Worm (Caenorhabditis elegans) whole organism, mixed stage, embryonic: ENCODE results near the gene H40L08.8.

Experiments
- bed-3 ChIP-seq: fragments of 200-800 bp; sonication (Bioruptor generic); optimal IDR thresholded peaks from 3 replicates; lab custom pipeline; 2018; ENCODE audit warnings: mild to moderate bottlenecking, missing genetic modification characterization, moderate library complexity, missing compliant biosample characterization
- ceh-39 ChIP-seq: fragments of 150-350 bp; optimal IDR thresholded peaks from 2 replicates; lab custom pipeline; 2014; ENCODE audit warnings: missing biosample characterization, missing genetic modification characterization
- elt-1 ChIP-seq: sonication (generic microtip); optimal IDR thresholded peaks from 2 replicates; lab custom pipeline; 2017; ENCODE audit warnings: missing genetic modification characterization, mild to moderate bottlenecking, missing compliant biosample characterization, antibody characterized with exemption, moderate library complexity, borderline replicate concordance; ENCODE audit not compliant: insufficient read depth
- lin-13 ChIP-seq: fragments of 150-350 bp; optimal IDR thresholded peaks from 2 replicates; lab custom pipeline; 2014; ENCODE audit warnings: missing biosample characterization, missing genetic modification characterization
- lin-32 ChIP-seq: fragments of 200-800 bp; sonication (Bioruptor generic); optimal IDR thresholded peaks from 2 replicates; lab custom pipeline; 2018; ENCODE audit warnings: mild to moderate bottlenecking, missing genetic modification characterization, missing compliant biosample characterization
- nhr-2 ChIP-seq: fragments of 150-350 bp; optimal IDR thresholded peaks from 2 replicates; lab custom pipeline; 2014; ENCODE audit warnings: missing biosample characterization, missing genetic modification characterization
- nhr-237 ChIP-seq: fragments of 150-350 bp; optimal IDR thresholded peaks from 2 replicates; lab custom pipeline; 2014; ENCODE audit warnings: missing biosample characterization, missing genetic modification characterization
- nhr-28 ChIP-seq: fragments of 150-350 bp; optimal IDR thresholded peaks from 2 replicates; lab custom pipeline; 2014; ENCODE audit warnings: missing biosample characterization, missing genetic modification characterization
- pha-4 ChIP-seq: fragments of 150-350 bp; optimal IDR thresholded peaks from 2 replicates; lab custom pipeline; 2018; ENCODE audit warnings: missing biosample characterization, missing genetic modification reagents, missing genetic modification characterization
- snpc-4 ChIP-seq: fragments of 150-350 bp; optimal IDR thresholded peaks from 2 replicates; lab custom pipeline; 2014; ENCODE audit warnings: missing biosample characterization, missing genetic modification characterization
- sptf-1 ChIP-seq: sonication (generic microtip); optimal IDR thresholded peaks from 2 replicates; lab custom pipeline; 2017; ENCODE audit warnings: mild to moderate bottlenecking, missing genetic modification characterization, moderate library complexity, missing compliant biosample characterization
- unc-39 ChIP-seq: fragments of 150-350 bp; optimal IDR thresholded peaks from 2 replicates; lab custom pipeline; 2014; ENCODE audit warnings: missing biosample characterization, missing genetic modification characterization
- unc-62 ChIP-seq: fragments of 150-350 bp; optimal IDR thresholded peaks from 2 replicates; lab custom pipeline; 2014; ENCODE audit warnings: missing biosample characterization, missing genetic modification reagents, missing genetic modification characterization
- ztf-11 ChIP-seq: fragments of 150-350 bp; optimal IDR thresholded peaks from 2 replicates; lab custom pipeline; 2014; ENCODE audit warnings: missing biosample characterization, missing genetic modification characterization

ce11 chrX:15116514-15116913 lies 39.1 kb upstream of the H40L08.8 start, which contains the start of gene R07D5.2:
- TF ChIP-seq ceh-39 (tag; lab: Kevin White, UChicago) (no peak), sptf-1 (tag; lab: Kevin White, UChicago) (no peak), lin-32 (GFP tag; lab: Kevin White, UChicago) (no peak), unc-62 (GFP tag; lab: Kevin White, UChicago) (no peak), unc-39 (no peak), bed-3 (no peak), nhr-2 (tag; lab: Kevin White, UChicago) (no peak), nhr-237 (no peak), elt-1 (tag; lab: Kevin White, UChicago) (no peak), pha-4 (tag; lab: Kevin White, UChicago) (no peak), lin-13 (no peak), snpc-4 (no peak), ztf-11 (tag; lab: Kevin White, UChicago) (no peak), nhr-28 (tag; lab: Kevin White, UChicago) (no peak)
